Worm (Caenorhabditis elegans) whole organism, L1 larva: ENCODE data around the gene ifet-1.

Source experiments
- C16A3.4 ChIP-seq: fragments of 150-350 bp; optimal IDR thresholded peaks from 2 replicates; lab custom pipeline; 2014; ENCODE audit warnings: missing biosample characterization, missing genetic modification characterization
- C34B4.2 ChIP-seq: sonication (generic microtip); optimal IDR thresholded peaks from 2 replicates; lab custom pipeline; 2017; ENCODE audit warnings: mild to moderate bottlenecking, missing genetic modification characterization, missing compliant biosample characterization
- aha-1 ChIP-seq: fragments of 150-350 bp; optimal IDR thresholded peaks from 2 replicates; lab custom pipeline; 2014; ENCODE audit warnings: missing biosample characterization, missing genetic modification characterization
- aly-2 ChIP-seq: fragments of 150-350 bp; optimal IDR thresholded peaks from 2 replicates; lab custom pipeline; 2014; ENCODE audit warnings: missing biosample characterization, missing genetic modification characterization
- ama-1 ChIP-seq: fragments of 150-350 bp; optimal IDR thresholded peaks from 2 replicates; lab custom pipeline; 2014
- blmp-1 ChIP-seq: fragments of 150-350 bp; optimal IDR thresholded peaks from 2 replicates; lab custom pipeline; 2014; ENCODE audit warnings: missing biosample characterization, missing genetic modification characterization
- ceh-63 ChIP-seq: fragments of 200-800 bp; sonication (Bioruptor generic); optimal IDR thresholded peaks from 2 replicates; lab custom pipeline; 2018; ENCODE audit warnings: mild to moderate bottlenecking, missing genetic modification characterization, missing compliant biosample characterization
- ceh-82 ChIP-seq, 3 experiments: fragments of 150-350 bp in 1 of 3; sonication (generic microtip) in 2 of 3; optimal IDR thresholded peaks; 2 replicates each; lab custom pipeline; 2014 to 2017; ENCODE audit warnings: missing biosample characterization in 3 of 3, missing genetic modification characterization in 3 of 3
- ceh-90 ChIP-seq: sonication (generic microtip); optimal IDR thresholded peaks from 2 replicates; lab custom pipeline; 2016; ENCODE audit warnings: missing genetic modification characterization, missing compliant biosample characterization
- ces-1 ChIP-seq: fragments of 150-350 bp; optimal IDR thresholded peaks from 2 replicates; lab custom pipeline; 2014; ENCODE audit warnings: missing biosample characterization, missing genetic modification reagents, missing genetic modification characterization
- efl-3 ChIP-seq: fragments of 200-800 bp; sonication (Bioruptor generic); optimal IDR thresholded peaks from 2 replicates; lab custom pipeline; 2018; ENCODE audit warnings: mild to moderate bottlenecking, missing genetic modification characterization, missing compliant biosample characterization
- egl-27 ChIP-seq, 2 experiments: fragments of 150-350 bp in 1 of 2; sonication (generic microtip); optimal IDR thresholded peaks; 3 replicates each; lab custom pipeline; 2017 to 2018; ENCODE audit warnings: missing biosample characterization in 2 of 2, missing genetic modification characterization in 2 of 2, missing genetic modification reagents in 2 of 2
- elt-2 ChIP-seq: sonication (generic microtip); optimal IDR thresholded peaks from 2 replicates; lab custom pipeline; 2016; ENCODE audit warnings: missing genetic modification characterization, mild to moderate bottlenecking, inconsistent platforms, missing compliant biosample characterization, missing genetic modification reagents
- ets-5 ChIP-seq: fragments of 200-800 bp; sonication (Bioruptor generic); IDR thresholded peaks from 2 replicates; pipeline ENCODE4 v1.3.6; 2022; ENCODE audit warnings: missing genetic modification characterization, missing compliant biosample characterization
- fkh-4 ChIP-seq: sonication (generic microtip); optimal IDR thresholded peaks from 2 replicates; lab custom pipeline; 2016; ENCODE audit warnings: missing compliant biosample characterization, missing genetic modification characterization, borderline replicate concordance
- fkh-8 ChIP-seq: sonication (generic microtip); optimal IDR thresholded peaks from 2 replicates; lab custom pipeline; 2016; ENCODE audit warnings: mild to moderate bottlenecking, missing genetic modification characterization, missing compliant biosample characterization
- fos-1 ChIP-seq: fragments of 150-350 bp; optimal IDR thresholded peaks from 2 replicates; lab custom pipeline; 2014; ENCODE audit warnings: missing biosample characterization, missing genetic modification characterization
- grh-1 ChIP-seq: fragments of 200-800 bp; sonication (Bioruptor generic); IDR thresholded peaks from 2 replicates; pipeline ENCODE4 v1.3.6; 2022; ENCODE audit warnings: missing genetic modification reagents, missing genetic modification characterization, missing compliant biosample characterization
- hlh-17 ChIP-seq: fragments of 200-800 bp; sonication (Bioruptor generic); optimal IDR thresholded peaks from 2 replicates; lab custom pipeline; 2018; ENCODE audit warnings: missing genetic modification characterization, mild to moderate bottlenecking, missing compliant biosample characterization, moderate library complexity, borderline replicate concordance
- hlh-4 ChIP-seq: sonication (generic microtip); optimal IDR thresholded peaks from 2 replicates; lab custom pipeline; 2016; ENCODE audit warnings: mild to moderate bottlenecking, missing genetic modification characterization, missing compliant biosample characterization
- hpl-2 ChIP-seq: fragments of 150-350 bp; optimal IDR thresholded peaks from 2 replicates; lab custom pipeline; 2014; ENCODE audit warnings: missing biosample characterization, missing genetic modification reagents, missing genetic modification characterization
- isw-1 ChIP-seq: fragments of 200-800 bp; sonication (Bioruptor generic); IDR thresholded peaks from 2 replicates; pipeline ENCODE4 v1.3.6; 2022; ENCODE audit warnings: missing genetic modification characterization, missing compliant biosample characterization
- lin-13 ChIP-seq: fragments of 150-350 bp; optimal IDR thresholded peaks from 2 replicates; lab custom pipeline; 2014; ENCODE audit warnings: missing biosample characterization, missing genetic modification reagents, missing genetic modification characterization
- lin-15B ChIP-seq: fragments of 150-350 bp; sonication (generic microtip); optimal IDR thresholded peaks from 3 replicates; lab custom pipeline; 2014; ENCODE audit warnings: missing biosample characterization, missing genetic modification characterization
- lin-35 ChIP-seq, 2 experiments: fragments of 150-350 bp; optimal IDR thresholded peaks; 2 replicates each; lab custom pipeline; 2014; ENCODE audit warnings: missing biosample characterization in 2 of 2, missing genetic modification characterization in 2 of 2, missing genetic modification reagents in 2 of 2
- lir-3 ChIP-seq: sonication (generic microtip); optimal IDR thresholded peaks from 2 replicates; lab custom pipeline; 2016; ENCODE audit warnings: mild to moderate bottlenecking, missing genetic modification characterization, moderate library complexity, missing compliant biosample characterization; ENCODE audit not compliant: poor library complexity
- mab-9 ChIP-seq: fragments of 200-800 bp; sonication (Bioruptor generic); IDR thresholded peaks from 2 replicates; pipeline ENCODE4 v1.3.6; 2022; ENCODE audit warnings: missing genetic modification reagents, missing genetic modification characterization, missing compliant biosample characterization
- mep-1 ChIP-seq: fragments of 150-350 bp; optimal IDR thresholded peaks from 2 replicates; lab custom pipeline; 2014; ENCODE audit warnings: missing biosample characterization, missing genetic modification characterization
- nhr-11 ChIP-seq: fragments of 150-350 bp; optimal IDR thresholded peaks from 2 replicates; lab custom pipeline; 2014; ENCODE audit warnings: missing biosample characterization, missing genetic modification characterization
- nhr-12 ChIP-seq: sonication (generic microtip); optimal IDR thresholded peaks from 2 replicates; lab custom pipeline; 2017; ENCODE audit warnings: missing biosample characterization, missing genetic modification characterization
- nhr-19 ChIP-seq: fragments of 200-800 bp; sonication (Bioruptor generic); conservative IDR thresholded peaks from 2 replicates; pipeline ENCODE4 v1.3.6; 2022; ENCODE audit warnings: missing genetic modification characterization, missing compliant biosample characterization
- nhr-237 ChIP-seq: fragments of 150-350 bp; optimal IDR thresholded peaks from 2 replicates; lab custom pipeline; 2014; ENCODE audit warnings: missing biosample characterization, missing genetic modification characterization
- nhr-47 ChIP-seq: sonication (generic microtip); optimal IDR thresholded peaks from 2 replicates; lab custom pipeline; 2016; ENCODE audit warnings: mild to moderate bottlenecking, missing genetic modification characterization, moderate library complexity, missing compliant biosample characterization
- nhr-71 ChIP-seq: sonication (generic microtip); optimal IDR thresholded peaks from 2 replicates; lab custom pipeline; 2016; ENCODE audit warnings: mild to moderate bottlenecking, missing genetic modification characterization, moderate library complexity, missing compliant biosample characterization
- nhr-84 ChIP-seq: sonication (generic microtip); optimal IDR thresholded peaks from 2 replicates; lab custom pipeline; 2017; ENCODE audit warnings: missing biosample characterization, missing genetic modification characterization
- nhr-90 ChIP-seq: sonication (generic microtip); optimal IDR thresholded peaks from 2 replicates; lab custom pipeline; 2016; ENCODE audit warnings: mild to moderate bottlenecking, missing genetic modification characterization, missing compliant biosample characterization; ENCODE audit not compliant: poor library complexity
- pag-3 ChIP-seq: sonication (generic microtip); optimal IDR thresholded peaks from 2 replicates; lab custom pipeline; 2017; ENCODE audit warnings: missing genetic modification characterization, mild to moderate bottlenecking, missing compliant biosample characterization, antibody characterized with exemption, borderline replicate concordance; ENCODE audit not compliant: insufficient read depth
- pax-3 ChIP-seq: fragments of 200-800 bp; sonication (Bioruptor generic); optimal IDR thresholded peaks from 2 replicates; lab custom pipeline; 2018; ENCODE audit warnings: mild to moderate bottlenecking, missing genetic modification characterization, moderate library complexity, missing compliant biosample characterization
- pqm-1 ChIP-seq: sonication (generic microtip); optimal IDR thresholded peaks from 3 replicates; lab custom pipeline; 2017; ENCODE audit warnings: missing biosample characterization, missing genetic modification characterization
- rnt-1 ChIP-seq: sonication (generic microtip); optimal IDR thresholded peaks from 2 replicates; lab custom pipeline; 2016; ENCODE audit warnings: mild to moderate bottlenecking, missing genetic modification characterization, moderate library complexity, missing compliant biosample characterization
- skn-1 ChIP-seq: fragments of 150-350 bp; optimal IDR thresholded peaks from 2 replicates; lab custom pipeline; 2014; ENCODE audit warnings: missing biosample characterization, missing genetic modification characterization
- snpc-4 ChIP-seq: fragments of 150-350 bp; optimal IDR thresholded peaks from 2 replicates; lab custom pipeline; 2014; ENCODE audit warnings: missing biosample characterization, missing genetic modification characterization
- sox-4 ChIP-seq: sonication (generic microtip); optimal IDR thresholded peaks from 2 replicates; lab custom pipeline; 2016; ENCODE audit warnings: missing genetic modification characterization, missing compliant biosample characterization
- sptf-1 ChIP-seq: fragments of 150-350 bp; optimal IDR thresholded peaks from 2 replicates; lab custom pipeline; 2014; ENCODE audit warnings: missing biosample characterization, missing genetic modification characterization
- sup-37 ChIP-seq: fragments of 200-800 bp; sonication (Bioruptor generic); optimal IDR thresholded peaks from 2 replicates; lab custom pipeline; 2018; ENCODE audit warnings: mild to moderate bottlenecking, missing genetic modification characterization, missing compliant biosample characterization
- swsn-7 ChIP-seq: sonication (generic microtip); optimal IDR thresholded peaks from 2 replicates; lab custom pipeline; 2016; ENCODE audit warnings: missing genetic modification characterization, missing compliant biosample characterization
- tbx-2 ChIP-seq: sonication (generic microtip); optimal IDR thresholded peaks from 2 replicates; lab custom pipeline; 2016; ENCODE audit warnings: missing genetic modification characterization, missing compliant biosample characterization
- tlp-1 ChIP-seq: fragments of 150-350 bp; optimal IDR thresholded peaks from 2 replicates; lab custom pipeline; 2014; ENCODE audit warnings: missing biosample characterization, missing genetic modification characterization
- unc-30 ChIP-seq: sonication (generic microtip); optimal IDR thresholded peaks from 2 replicates; lab custom pipeline; 2017; ENCODE audit warnings: missing biosample characterization, missing genetic modification characterization
- unc-98 ChIP-seq: fragments of 200-800 bp; sonication (Bioruptor generic); IDR thresholded peaks from 2 replicates; pipeline ENCODE4 v1.3.6; 2022; ENCODE audit warnings: missing genetic modification characterization, missing compliant biosample characterization
- vab-15 ChIP-seq: sonication (generic microtip); optimal IDR thresholded peaks from 2 replicates; lab custom pipeline; 2017; ENCODE audit warnings: missing genotype, mild to moderate bottlenecking, missing genetic modification characterization, missing compliant biosample characterization
- xbp-1 ChIP-seq: sonication (generic microtip); optimal IDR thresholded peaks from 2 replicates; lab custom pipeline; 2016; ENCODE audit warnings: missing genetic modification characterization, missing compliant biosample characterization
- zip-4 ChIP-seq: fragments of 200-800 bp; sonication (Bioruptor generic); optimal IDR thresholded peaks from 2 replicates; lab custom pipeline; 2018; ENCODE audit warnings: mild to moderate bottlenecking, missing genetic modification characterization, moderate library complexity, missing compliant biosample characterization
- ztf-4 ChIP-seq: fragments of 150-350 bp; optimal IDR thresholded peaks from 2 replicates; lab custom pipeline; 2014; ENCODE audit warnings: missing biosample characterization, missing genetic modification characterization

The ifet-1 gene

DNA sequence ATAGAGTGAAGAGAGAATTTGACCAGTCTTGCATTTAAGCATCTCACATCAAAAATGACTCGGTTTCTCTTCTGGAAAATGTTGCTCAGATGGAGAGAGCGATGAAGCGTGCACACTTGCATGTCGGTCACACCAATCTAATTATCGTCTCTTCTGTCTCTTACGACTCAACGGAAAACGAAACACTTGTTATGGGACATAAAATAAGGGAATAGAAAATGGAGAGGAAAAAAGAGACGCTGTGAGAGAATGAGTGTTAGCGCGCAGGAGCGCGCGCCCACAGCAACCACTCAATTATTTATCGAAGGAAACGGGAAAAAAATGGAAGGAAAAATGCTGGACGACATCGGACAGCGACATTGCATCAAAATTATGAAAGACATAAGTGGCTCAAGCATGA, 30.8 kb upstream of the ifet-1 start:
- TF ChIP-seq fos-1 (tag; lab: Kevin White, UChicago) (no peak), ces-1 (peak; percentile 36), aly-2 (tag; lab: Kevin White, UChicago) (no peak), pqm-1 (no peak), sox-4 (no peak), nhr-90 (no peak), nhr-12 (tag; lab: Kevin White, UChicago) (no peak), pag-3 (tag; lab: Kevin White, UChicago) (no peak), nhr-237 (tag; lab: Kevin White, UChicago) (peak; percentile 1), snpc-4 (tag; lab: Kevin White, UChicago) (no peak), ama-1 (lab: Kevin White, UChicago) (no peak), aha-1 (tag; lab: Kevin White, UChicago) (no peak), lin-15B (no peak), fkh-4 (peak; percentile 12), fkh-8 (tag; lab: Kevin White, UChicago) (peak; percentile 64), unc-30 (tag; lab: Kevin White, UChicago) (no peak), pax-3 (no peak), ceh-90 (tag; lab: Kevin White, UChicago) (no peak), grh-1 (GFP tag; lab: Robert Waterston, UW) (no peak), ceh-63 (no peak), sup-37 (GFP tag; lab: Kevin White, UChicago) (no peak), tlp-1 (tag; lab: Kevin White, UChicago) (no peak), lin-13 (GFP tag; lab: Kevin White, UChicago) (no peak), vab-15 (no peak), nhr-71 (peak; percentile 26), isw-1 (GFP tag; lab: Robert Waterston, UW) (no peak), nhr-11 (tag; lab: Kevin White, UChicago) (no peak), zip-4 (GFP tag; lab: Kevin White, UChicago) (no peak), blmp-1 (tag; lab: Kevin White, UChicago) (peak; percentile 20), lir-3 (no peak), unc-98 (GFP tag; lab: Robert Waterston, UW) (no peak), nhr-19 (no peak), nhr-47 (tag; lab: Kevin White, UChicago) (peak; percentile 58), elt-2 (tag; lab: Kevin White, UChicago) (no peak), skn-1 (tag; lab: Kevin White, UChicago) (no peak), ets-5 (no peak), mep-1 (tag; lab: Kevin White, UChicago) (no peak), mab-9 (GFP tag; lab: Robert Waterston, UW) (no peak), hlh-17 (GFP tag; lab: Kevin White, UChicago) (no peak), egl-27 (tag; optimal IDR thresholded peaks at IDR 0.05; lab: Kevin White, UChicago) (no peak), xbp-1 (tag; lab: Kevin White, UChicago) (peak; percentile 37), ceh-82 (tag; optimal IDR thresholded peaks at IDR 0.05; lab: Kevin White, UChicago) (peak in 1 of 3 experiments; percentile 39), C34B4.2 (tag; lab: Kevin White, UChicago) (no peak), ztf-4 (tag; lab: Kevin White, UChicago) (no peak), tbx-2 (tag; lab: Kevin White, UChicago) (peak; percentile 68), swsn-7 (tag; lab: Kevin White, UChicago) (peak; percentile 36), nhr-84 (tag; lab: Kevin White, UChicago) (no peak), sptf-1 (tag; lab: Kevin White, UChicago) (no peak), hpl-2 (GFP tag; lab: Kevin White, UChicago) (no peak), efl-3 (GFP tag; lab: Kevin White, UChicago) (no peak), hlh-4 (tag; lab: Kevin White, UChicago) (no peak), C16A3.4 (tag; lab: Kevin White, UChicago) (no peak), lin-35 (GFP tag; optimal IDR thresholded peaks at IDR 0.05; lab: Kevin White, UChicago) (peak in 1 of 2 experiments; percentile 34), rnt-1 (no peak)
